Worm (Caenorhabditis elegans) whole organism, young adult: ENCODE data around the gene F09G8.10.
A peak's percentile ranks its signal among the peaks of the same experiment; 100 is the strongest.

Experiments
- B0336.3 ChIP-seq: fragments of 200-800 bp; sonication (Bioruptor generic); IDR thresholded peaks from 2 replicates; pipeline ENCODE4 v1.3.6; 2022; ENCODE audit warnings: missing genetic modification characterization, missing compliant biosample characterization
- F22D6.2 ChIP-seq: sonication (generic microtip); optimal IDR thresholded peaks from 2 replicates; lab custom pipeline; 2016; ENCODE audit warnings: mild to moderate bottlenecking, missing genetic modification characterization, missing compliant biosample characterization
- F37B4.10 ChIP-seq: fragments of 200-800 bp; sonication (Bioruptor generic); IDR thresholded peaks from 2 replicates; pipeline ENCODE4 v1.3.6; 2022; ENCODE audit warnings: missing genetic modification characterization, missing compliant biosample characterization
- ZK185.1 ChIP-seq: sonication (generic microtip); optimal IDR thresholded peaks from 2 replicates; lab custom pipeline; 2016; ENCODE audit warnings: mild to moderate bottlenecking, missing genetic modification characterization, missing compliant biosample characterization; ENCODE audit not compliant: poor library complexity, severe bottlenecking
- athp-1 ChIP-seq: sonication (generic microtip); optimal IDR thresholded peaks from 2 replicates; lab custom pipeline; 2017; ENCODE audit warnings: mild to moderate bottlenecking, missing genetic modification characterization, missing compliant biosample characterization
- attf-3 ChIP-seq: fragments of 200-800 bp; sonication (Bioruptor generic); conservative IDR thresholded peaks from 2 replicates; pipeline ENCODE4 v1.3.6; 2022; ENCODE audit warnings: missing genetic modification reagents, missing genetic modification characterization, missing compliant biosample characterization
- bed-2 ChIP-seq: fragments of 200-800 bp; sonication (Bioruptor generic); IDR thresholded peaks from 2 replicates; pipeline ENCODE4 v1.3.6; 2022; ENCODE audit warnings: missing genetic modification reagents, missing genetic modification characterization, missing compliant biosample characterization
- egl-18 ChIP-seq: fragments of 200-800 bp; sonication (Bioruptor generic); IDR thresholded peaks from 2 replicates; pipeline ENCODE4 v1.3.6; 2022; ENCODE audit warnings: missing genetic modification reagents, missing genetic modification characterization, missing compliant biosample characterization
- him-1 ChIP-seq: sonication (generic microtip); optimal IDR thresholded peaks from 2 replicates; lab custom pipeline; 2016; ENCODE audit warnings: missing genotype, missing genetic modification reagents, missing genetic modification characterization, missing compliant biosample characterization
- hmg-1.2 ChIP-seq: fragments of 200-800 bp; sonication (Bioruptor generic); IDR thresholded peaks from 2 replicates; pipeline ENCODE4 v1.3.6; 2022; ENCODE audit warnings: missing genetic modification reagents, missing genetic modification characterization, missing compliant biosample characterization
- lag-1 ChIP-seq: fragments of 200-800 bp; sonication (Bioruptor generic); IDR thresholded peaks from 2 replicates; pipeline ENCODE4 v1.3.6; 2022; ENCODE audit warnings: missing genetic modification reagents, missing genetic modification characterization, missing compliant biosample characterization
- let-526 ChIP-seq: fragments of 200-800 bp; sonication (Bioruptor generic); IDR thresholded peaks from 2 replicates; pipeline ENCODE4 v1.3.6; 2022; ENCODE audit warnings: missing genetic modification reagents, missing genetic modification characterization, missing compliant biosample characterization
- lin-35 ChIP-seq, 3 experiments: fragments of 150-350 bp in 2 of 3; sonication (generic microtip) in 1 of 3; optimal IDR thresholded peaks; 2 replicates each; lab custom pipeline; 2014 to 2018; ENCODE audit warnings: missing biosample characterization in 3 of 3, missing genetic modification characterization in 3 of 3, missing genetic modification reagents in 3 of 3
- lsl-1 ChIP-seq: fragments of 200-800 bp; sonication (Bioruptor generic); optimal IDR thresholded peaks from 2 replicates; lab custom pipeline; 2018; ENCODE audit warnings: mild to moderate bottlenecking, missing genetic modification characterization, moderate library complexity, missing compliant biosample characterization
- madf-3 ChIP-seq: fragments of 200-800 bp; sonication (Bioruptor generic); IDR thresholded peaks from 2 replicates; pipeline ENCODE4 v1.3.6; 2022; ENCODE audit warnings: missing genetic modification reagents, missing genetic modification characterization, missing compliant biosample characterization
- nfya-2 ChIP-seq: fragments of 200-800 bp; sonication (Bioruptor generic); IDR thresholded peaks from 2 replicates; pipeline ENCODE4 v1.3.6; 2022; ENCODE audit warnings: missing genetic modification reagents, missing genetic modification characterization, missing compliant biosample characterization
- nfyb-1 ChIP-seq: fragments of 200-800 bp; sonication (Bioruptor generic); IDR thresholded peaks from 2 replicates; pipeline ENCODE4 v1.3.6; 2022; ENCODE audit warnings: missing genetic modification reagents, missing genetic modification characterization, missing compliant biosample characterization
- snpc-1.3 ChIP-seq: sonication (generic microtip); optimal IDR thresholded peaks from 2 replicates; lab custom pipeline; 2017; ENCODE audit warnings: missing genetic modification characterization, mild to moderate bottlenecking, missing compliant biosample characterization, antibody characterized with exemption, moderate library complexity, missing genotype, missing genetic modification reagents; ENCODE audit not compliant: insufficient read depth
- somi-1 ChIP-seq: fragments of 200-800 bp; sonication (Bioruptor generic); optimal IDR thresholded peaks from 2 replicates; lab custom pipeline; 2018; ENCODE audit warnings: mild to moderate bottlenecking, missing genetic modification characterization, missing compliant biosample characterization
- tlf-1 ChIP-seq: fragments of 200-800 bp; sonication (Bioruptor generic); optimal IDR thresholded peaks from 2 replicates; lab custom pipeline; 2018; ENCODE audit warnings: mild to moderate bottlenecking, missing genetic modification characterization, missing compliant biosample characterization
- ztf-26 ChIP-seq: sonication (generic microtip); optimal IDR thresholded peaks from 2 replicates; lab custom pipeline; 2017; ENCODE audit warnings: missing genetic modification characterization, missing compliant biosample characterization
- ztf-6 ChIP-seq: fragments of 200-800 bp; sonication (Bioruptor generic); IDR thresholded peaks from 2 replicates; pipeline ENCODE4 v1.3.6; 2022; ENCODE audit warnings: missing genetic modification reagents, missing genetic modification characterization, missing compliant biosample characterization

The F09G8.10 gene

ce11 chrIII:8227511-8227910 lies 44.5 kb downstream of the F09G8.10 start, which contains the start of gene fbxl-1 (continued):
- TF ChIP-seq ZK185.1 (tag; lab: Kevin White, UChicago): peak; percentile 41
- TF ChIP-seq egl-18 (GFP tag; lab: Robert Waterston, UW): no peak
- no peak for TF ChIP-seq bed-2 (GFP tag; lab: Robert Waterston, UW)
- TF ChIP-seq F37B4.10: no peak
- peak; percentile 29 for TF ChIP-seq F22D6.2
- no peak for TF ChIP-seq lin-35 (GFP tag; optimal IDR thresholded peaks at IDR 0.05; lab: Kevin White, UChicago)
- TF ChIP-seq nfya-2 (GFP tag; lab: Robert Waterston, UW): no peak
- peak; percentile 63 for TF ChIP-seq somi-1 (GFP tag; lab: Kevin White, UChicago)
- TF ChIP-seq let-526 (GFP tag; lab: Robert Waterston, UW): no peak; the same call in 1 of the 2 replicates
- no peak for TF ChIP-seq him-1 (tag; lab: Kevin White, UChicago)
- peak; percentile 79; the same call in 1 of the 2 replicates for TF ChIP-seq hmg-1.2 (GFP tag; lab: Robert Waterston, UW)
- TF ChIP-seq ztf-26: peak; percentile 34
- peak; percentile 25 for TF ChIP-seq tlf-1 (GFP tag; lab: Kevin White, UChicago)
- TF ChIP-seq nfyb-1: peak; percentile 79; the same call in 1 of the 2 replicates
- TF ChIP-seq ztf-6: no peak
- TF ChIP-seq lsl-1 (GFP tag; lab: Kevin White, UChicago): no peak

- TF ChIP-seq madf-3 (0 out of 2 replicates have a peak, but pooled peaks have one; percentile 40), B0336.3 (GFP tag; lab: Robert Waterston, UW) (peak; percentile 55; the same call in 1 of the 2 replicates), athp-1 (no peak)
These were observed 45.8 kb downstream of the F09G8.10 start, which contains the start of gene rfs-1 for ce11 chrIII:8226178-8226577. Gene rfs-1, plus strand, starts transcription at chrIII:8226478.

ce11 chrIII:8224769-8225168 lies 47.2 kb downstream of the F09G8.10 start, which contains the start of gene mob-4:
Gene mob-4, plus strand, starts transcription at chrIII:8225097.
- TF ChIP-seq lag-1 (no peak), snpc-1.3 (tag; lab: Kevin White, UChicago) (no peak), attf-3 (peak; percentile 88)
